Worm (Caenorhabditis elegans): ENCODE measurements around the gene mog-3.

mog-3 gene

DNA sequence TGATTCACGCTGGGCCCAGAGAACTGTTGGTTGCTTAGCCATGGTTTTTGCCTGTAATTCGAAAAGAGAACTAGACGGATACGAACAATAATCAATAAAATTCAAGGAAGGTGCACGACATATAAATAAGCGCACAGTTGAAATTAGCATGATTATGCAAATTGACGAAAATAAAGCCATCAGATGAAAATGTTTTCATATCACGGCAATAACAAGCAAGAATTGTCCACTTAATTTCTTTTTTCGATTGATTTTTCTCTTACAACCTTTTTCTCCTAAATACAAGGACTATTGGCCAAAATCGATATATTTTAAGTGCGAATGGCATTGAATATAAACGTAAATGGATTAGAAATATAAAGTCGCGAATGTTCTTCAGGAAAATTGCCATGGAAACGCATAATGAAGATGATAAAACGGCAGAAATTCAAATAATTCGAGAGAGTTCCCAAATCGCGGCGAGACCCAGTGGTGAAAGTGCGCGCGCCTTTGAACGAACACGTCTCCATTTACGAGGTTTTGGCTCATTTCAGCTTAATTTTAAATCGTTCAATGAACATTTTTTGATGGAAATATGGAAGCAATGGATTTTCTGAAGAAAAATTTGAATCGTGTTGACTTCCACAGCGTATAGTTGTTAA is 33.6 kb upstream of the mog-3 start, which contains the start of the genes daf-41 and toc-1 (continued):
- TF ChIP-seq mep-1 (tag; optimal IDR thresholded peaks at IDR 0.05) (peak; percentile 82), ces-1 (GFP tag; optimal IDR thresholded peaks at IDR 0.05) (no peak), C04F5.9 (tag; optimal IDR thresholded peaks at IDR 0.05) (no peak), lir-3 (tag; optimal IDR thresholded peaks at IDR 0.05; ENCODE audit: poor library complexity) (no peak), C34B4.2 (tag; optimal IDR thresholded peaks at IDR 0.05) (no peak), swsn-7 (tag; optimal IDR thresholded peaks at IDR 0.05) (peak; percentile 44), jun-1 (tag; optimal IDR thresholded peaks at IDR 0.05) (peak; percentile 20), nhr-19 (GFP tag; conservative IDR thresholded peaks at IDR 0.05) (peak; percentile 18; the same call in 1 of the 2 replicates), zip-4 (GFP tag; optimal IDR thresholded peaks at IDR 0.05) (no peak), fkh-10 (GFP tag; optimal IDR thresholded peaks at IDR 0.05) (no peak), ztf-4 (tag; optimal IDR thresholded peaks at IDR 0.05) (no peak), nhr-90 (tag; optimal IDR thresholded peaks at IDR 0.05; ENCODE audit: poor library complexity) (no peak), dsc-1 (tag; optimal IDR thresholded peaks at IDR 0.05) (peak; percentile 63), ztf-11 (tag; optimal IDR thresholded peaks at IDR 0.05) (no peak), mdl-1 (tag; optimal IDR thresholded peaks at IDR 0.05) (peak in 1 of 2 experiments; percentile 24), nhr-12 (tag; optimal IDR thresholded peaks at IDR 0.05) (no peak), alr-1 (tag; optimal IDR thresholded peaks at IDR 0.05; ENCODE audit: borderline replicate concordance) (no peak), C16A3.4 (tag; optimal IDR thresholded peaks at IDR 0.05) (peak; percentile 57), ceh-82 (tag; optimal IDR thresholded peaks at IDR 0.05) (peak in 1 of 3 experiments; percentile 12), sup-37 (GFP tag; optimal IDR thresholded peaks at IDR 0.05) (no peak), blmp-1 (tag; optimal IDR thresholded peaks at IDR 0.05) (peak; percentile 72), efl-1 (optimal IDR thresholded peaks at IDR 0.05) (peak; percentile 50 to 68), efl-1 (GFP tag; optimal IDR thresholded peaks at IDR 0.05 in 1 of 2) (peak; percentile 68 to 91), nhr-76 (tag; optimal IDR thresholded peaks at IDR 0.05) (no peak), nhr-77 (tag; optimal IDR thresholded peaks at IDR 0.05) (no peak), lin-39 (tag; optimal IDR thresholded peaks at IDR 0.05) (no peak), lin-15B (tag; optimal IDR thresholded peaks at IDR 0.05) (peak; percentile 10), snu-23 (GFP tag; optimal IDR thresholded peaks at IDR 0.05) (peak; percentile 68), snpc-4 (tag; optimal IDR thresholded peaks at IDR 0.05) (no peak), ceh-63 (GFP tag; optimal IDR thresholded peaks at IDR 0.05) (no peak), rnt-1 (tag; optimal IDR thresholded peaks at IDR 0.05) (peak; percentile 11), lin-35 (GFP tag; optimal IDR thresholded peaks at IDR 0.05) (peak; percentile 72 to 77), lin-14 (GFP tag; optimal IDR thresholded peaks at IDR 0.05) (peak; percentile 65), hlh-4 (tag; optimal IDR thresholded peaks at IDR 0.05) (no peak), ama-1 (optimal IDR thresholded peaks at IDR 0.05) (no peak), isw-1 (GFP tag; IDR thresholded peaks at IDR 0.05) (peak; percentile 18; the same call in 1 of the 2 replicates), Y116A8C.19 (tag; optimal IDR thresholded peaks at IDR 0.05; ENCODE audit: borderline replicate concordance) (no peak), nhr-237 (tag; optimal IDR thresholded peaks at IDR 0.05) (no peak), lsy-2 (tag; optimal IDR thresholded peaks at IDR 0.05) (peak; percentile 69 to 73), zag-1 (tag; optimal IDR thresholded peaks at IDR 0.05) (no peak), unc-130 (tag; optimal IDR thresholded peaks at IDR 0.05) (peak; percentile 17), efl-3 (GFP tag; optimal IDR thresholded peaks at IDR 0.05) (no peak), fkh-8 (tag; optimal IDR thresholded peaks at IDR 0.05) (peak; percentile 81), grh-1 (GFP tag; IDR thresholded peaks at IDR 0.05) (no peak)
